Fruit fly (Drosophila melanogaster) S2 (cell line): ENCODE data around the gene NANS.

ENCODE experiments used
- CG8478 ChIP-seq: fragments of >200 bp; optimal IDR thresholded peaks from 2 replicates; lab custom pipeline; 2018
- CTCF ChIP-seq, 2 experiments: fragments of >200 bp; optimal IDR thresholded peaks; 2 replicates each; lab custom pipeline; 2018

DNA sequence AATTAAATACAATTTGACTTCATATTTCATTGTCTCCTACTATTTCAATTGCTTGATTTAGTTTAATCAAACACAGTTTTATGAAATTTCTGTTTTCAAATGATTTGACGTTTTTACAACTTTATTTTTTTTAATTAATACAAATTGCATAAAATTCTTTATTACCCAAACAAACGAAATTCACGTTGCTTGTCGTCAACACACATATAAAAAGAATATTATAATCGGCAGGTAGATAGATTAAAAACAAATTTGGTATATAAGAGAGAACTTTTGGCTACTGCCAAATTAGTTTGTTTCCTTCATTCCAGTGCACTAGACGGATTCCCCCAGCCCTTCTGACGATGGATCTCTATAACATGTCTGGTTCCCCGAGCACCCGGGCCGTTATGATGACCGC, 49.5 kb upstream of the NANS start, which contains the start of gene GstD6:
- TF ChIP-seq CG8478 (lab: Kevin White, UChicago): no peak
- no peak for TF ChIP-seq CTCF (optimal IDR thresholded peaks at IDR 0.05; lab: Kevin White, UChicago)
